Fruit fly (Drosophila melanogaster) whole organism, prepupa: ENCODE measurements around the gene CG13837.

Source experiments
- Blimp-1 ChIP-seq: fragments of 200-800 bp; sonication (Bioruptor generic); optimal IDR thresholded peaks from 3 replicates; lab custom pipeline; 2017; ENCODE audit warnings: missing biosample characterization, missing genetic modification characterization, mild to moderate bottlenecking, moderate library complexity, missing genetic modification reagents
- CG10631 ChIP-seq: fragments of 200-800 bp; sonication (Bioruptor generic); optimal IDR thresholded peaks from 2 replicates; lab custom pipeline; 2016; ENCODE audit warnings: missing biosample characterization, missing genetic modification characterization
- CG10669 ChIP-seq: fragments of 200-800 bp; sonication (Bioruptor generic); optimal IDR thresholded peaks from 3 replicates; lab custom pipeline; 2018; ENCODE audit warnings: missing biosample characterization, mild to moderate bottlenecking, missing genetic modification characterization, moderate library complexity
- CG11294 ChIP-seq: fragments of 200-800 bp; sonication (Bioruptor generic); IDR thresholded peaks from 2 replicates; pipeline ENCODE4 v1.3.6; 2022; ENCODE audit warnings: missing biosample characterization, missing genetic modification characterization
- CG11762 ChIP-seq: fragments of 200-800 bp; sonication (Bioruptor generic); optimal IDR thresholded peaks from 3 replicates; lab custom pipeline; 2016; ENCODE audit warnings: missing biosample characterization, missing genetic modification characterization; ENCODE audit not compliant: insufficient read depth
- CG11902 ChIP-seq: fragments of 200-800 bp; sonication (Bioruptor generic); optimal IDR thresholded peaks from 3 replicates; lab custom pipeline; 2016; ENCODE audit warnings: missing biosample characterization, missing genetic modification characterization
- CG15336 ChIP-seq: fragments of 200-800 bp; sonication (Bioruptor generic); IDR thresholded peaks from 2 replicates; pipeline ENCODE4 v1.3.6; 2022; ENCODE audit warnings: missing biosample characterization, missing genetic modification characterization
- CG1621 ChIP-seq: fragments of 200-800 bp; sonication (Bioruptor generic); optimal IDR thresholded peaks from 3 replicates; lab custom pipeline; 2018; ENCODE audit warnings: missing biosample characterization, mild to moderate bottlenecking, missing genetic modification characterization
- CG16779 ChIP-seq: fragments of 200-800 bp; sonication (Bioruptor generic); optimal IDR thresholded peaks from 3 replicates; lab custom pipeline; 2017; ENCODE audit warnings: missing biosample characterization, mild to moderate bottlenecking, missing genetic modification characterization
- CG3032 ChIP-seq: fragments of 200-800 bp; optimal IDR thresholded peaks from 2 replicates; lab custom pipeline; 2019; ENCODE audit warnings: missing biosample characterization, mild to moderate bottlenecking, missing genetic modification characterization, moderate library complexity
- CG32006 ChIP-seq: fragments of 200-800 bp; sonication (Bioruptor generic); optimal IDR thresholded peaks from 3 replicates; lab custom pipeline; 2017; ENCODE audit warnings: missing biosample characterization, mild to moderate bottlenecking, missing genetic modification characterization
- CG34406 ChIP-seq: fragments of 200-800 bp; sonication (Bioruptor generic); optimal IDR thresholded peaks from 3 replicates; lab custom pipeline; 2016; ENCODE audit warnings: missing biosample characterization, missing genetic modification characterization
- CG3919 ChIP-seq: fragments of 200-800 bp; sonication (Bioruptor generic); optimal IDR thresholded peaks from 3 replicates; lab custom pipeline; 2016; ENCODE audit warnings: missing biosample characterization, missing genetic modification characterization
- CG4318 ChIP-seq: fragments of 200-800 bp; sonication (Bioruptor generic); optimal IDR thresholded peaks from 3 replicates; lab custom pipeline; 2017; ENCODE audit warnings: missing biosample characterization, mild to moderate bottlenecking, missing genetic modification characterization
- CG6163 ChIP-seq: fragments of 200-800 bp; sonication (Bioruptor generic); IDR thresholded peaks from 3 replicates; pipeline ENCODE4 v1.3.6; 2022; ENCODE audit warnings: missing biosample characterization, missing genetic modification characterization
- CG6276 ChIP-seq: fragments of 200-800 bp; sonication (Bioruptor generic); optimal IDR thresholded peaks from 2 replicates; lab custom pipeline; 2017; ENCODE audit warnings: missing biosample characterization, mild to moderate bottlenecking, missing genetic modification characterization
- CG6792 ChIP-seq: fragments of 200-800 bp; sonication (Bioruptor generic); optimal IDR thresholded peaks from 3 replicates; lab custom pipeline; 2016; ENCODE audit warnings: missing biosample characterization, missing genetic modification characterization
- CG6808 ChIP-seq: fragments of 200-800 bp; sonication (Bioruptor generic); optimal IDR thresholded peaks from 3 replicates; lab custom pipeline; 2017; ENCODE audit warnings: missing biosample characterization, missing genetic modification characterization, mild to moderate bottlenecking, moderate library complexity, missing genetic modification reagents
- CG7368 ChIP-seq: fragments of 200-800 bp; sonication (Bioruptor generic); optimal IDR thresholded peaks from 3 replicates; lab custom pipeline; 2016; ENCODE audit warnings: missing biosample characterization, missing genetic modification characterization
- CG8119 ChIP-seq: fragments of 200-800 bp; sonication (Bioruptor generic); IDR thresholded peaks from 3 replicates; pipeline ENCODE4 v1.3.6; 2022; ENCODE audit warnings: missing biosample characterization, missing genetic modification characterization
- CG8319 ChIP-seq: fragments of 200-800 bp; sonication (Bioruptor generic); optimal IDR thresholded peaks from 3 replicates; lab custom pipeline; 2016; ENCODE audit warnings: missing biosample characterization, missing genetic modification characterization
- CG8632 ChIP-seq: fragments of 200-800 bp; sonication (Bioruptor generic); optimal IDR thresholded peaks from 3 replicates; lab custom pipeline; 2016; ENCODE audit warnings: missing biosample characterization, missing genetic modification characterization
- CG9139 ChIP-seq: fragments of 200-800 bp; sonication (Bioruptor generic); optimal IDR thresholded peaks from 3 replicates; lab custom pipeline; 2017; ENCODE audit warnings: missing biosample characterization, mild to moderate bottlenecking, missing genetic modification characterization
- Eip75B ChIP-seq: fragments of 200-800 bp; sonication (Bioruptor generic); optimal IDR thresholded peaks from 3 replicates; lab custom pipeline; 2016; ENCODE audit warnings: missing biosample characterization, missing genetic modification characterization
- Eip78C ChIP-seq: fragments of 200-800 bp; sonication (Bioruptor generic); peaks from one replicate; lab custom pipeline; 2016; ENCODE audit warnings: missing biosample characterization, missing genetic modification characterization
- Eip93F ChIP-seq: fragments of 200-800 bp; sonication (Bioruptor generic); optimal IDR thresholded peaks from 2 replicates; lab custom pipeline; 2016; ENCODE audit warnings: missing biosample characterization, mild to moderate bottlenecking, missing genetic modification characterization
- Ets21C ChIP-seq: fragments of 200-800 bp; sonication (Bioruptor generic); optimal IDR thresholded peaks from 3 replicates; lab custom pipeline; 2016; ENCODE audit warnings: missing biosample characterization, missing genetic modification characterization
- Ets96B ChIP-seq: fragments of 200-800 bp; optimal IDR thresholded peaks from 2 replicates; lab custom pipeline; 2019; ENCODE audit warnings: missing biosample characterization, mild to moderate bottlenecking, missing genetic modification characterization, moderate library complexity
- Gug ChIP-seq: fragments of 200-800 bp; sonication (Bioruptor generic); IDR thresholded peaks from 2 replicates; pipeline ENCODE4 v1.3.6; 2022; ENCODE audit warnings: missing biosample characterization, missing genetic modification characterization
- Hr38 ChIP-seq: sonication (Bioruptor generic); optimal IDR thresholded peaks from 2 replicates; lab custom pipeline; 2016; ENCODE audit warnings: missing biosample characterization, missing genetic modification characterization
- Hr39 ChIP-seq: fragments of 200-800 bp; sonication (Bioruptor generic); optimal IDR thresholded peaks from 2 replicates; lab custom pipeline; 2016; ENCODE audit warnings: missing biosample characterization, missing genetic modification characterization
- Hr4 ChIP-seq: fragments of 200-800 bp; sonication (Bioruptor generic); optimal IDR thresholded peaks from 3 replicates; lab custom pipeline; 2016; ENCODE audit warnings: missing biosample characterization, missing genetic modification characterization
- Met ChIP-seq: fragments of 200-800 bp; sonication (Bioruptor generic); optimal IDR thresholded peaks from 3 replicates; lab custom pipeline; 2016; ENCODE audit warnings: missing biosample characterization, missing genetic modification characterization
- OdsH ChIP-seq: fragments of 200-800 bp; sonication (Bioruptor generic); optimal IDR thresholded peaks from 3 replicates; lab custom pipeline; 2016; ENCODE audit warnings: missing biosample characterization, missing genetic modification characterization
- Smox ChIP-seq: fragments of 200-800 bp; sonication (Bioruptor generic); optimal IDR thresholded peaks from 3 replicates; lab custom pipeline; 2016; ENCODE audit warnings: missing biosample characterization, missing genetic modification characterization
- Sox102F ChIP-seq: fragments of 200-800 bp; sonication (Bioruptor generic); optimal IDR thresholded peaks from 2 replicates; lab custom pipeline; 2016; ENCODE audit warnings: missing biosample characterization, mild to moderate bottlenecking, missing genetic modification characterization
- Sox14 ChIP-seq: fragments of 200-800 bp; sonication (Bioruptor generic); optimal IDR thresholded peaks from 3 replicates; lab custom pipeline; 2016; ENCODE audit warnings: missing biosample characterization, missing genetic modification characterization
- acj6 ChIP-seq: fragments of 200-800 bp; sonication (Bioruptor generic); optimal IDR thresholded peaks from 3 replicates; lab custom pipeline; 2016; ENCODE audit warnings: missing biosample characterization, missing genetic modification characterization
- cyc ChIP-seq: fragments of 200-800 bp; sonication (Bioruptor generic); optimal IDR thresholded peaks from 3 replicates; lab custom pipeline; 2016; ENCODE audit warnings: missing biosample characterization, missing genetic modification characterization
- dac ChIP-seq: fragments of 200-800 bp; sonication (Bioruptor generic); optimal IDR thresholded peaks from 2 replicates; lab custom pipeline; 2017; ENCODE audit warnings: missing biosample characterization, mild to moderate bottlenecking, missing genetic modification characterization
- dsx ChIP-seq: fragments of 200-800 bp; optimal IDR thresholded peaks from 3 replicates; lab custom pipeline; 2019; ENCODE audit warnings: missing biosample characterization, mild to moderate bottlenecking, missing genetic modification characterization, moderate library complexity; ENCODE audit not compliant: poor library complexity, severe bottlenecking
- esn ChIP-seq: fragments of 200-800 bp; sonication (Bioruptor generic); optimal IDR thresholded peaks from 2 replicates; lab custom pipeline; 2016; ENCODE audit warnings: missing biosample characterization, mild to moderate bottlenecking, missing genetic modification characterization, moderate library complexity
- fd59A ChIP-seq: fragments of 200-800 bp; sonication (Bioruptor generic); optimal IDR thresholded peaks from 2 replicates; lab custom pipeline; 2017; ENCODE audit warnings: missing biosample characterization, mild to moderate bottlenecking, missing genetic modification characterization, missing genetic modification reagents
- fd85E ChIP-seq: fragments of 200-800 bp; sonication (Bioruptor generic); optimal IDR thresholded peaks from 3 replicates; lab custom pipeline; 2016; ENCODE audit warnings: missing biosample characterization, missing genetic modification characterization
- net ChIP-seq: fragments of 200-800 bp; sonication (Bioruptor generic); optimal IDR thresholded peaks from 3 replicates; lab custom pipeline; 2016; ENCODE audit warnings: missing biosample characterization, missing genetic modification characterization
- pdm3 ChIP-seq: fragments of 200-800 bp; sonication (Bioruptor generic); optimal IDR thresholded peaks from 3 replicates; lab custom pipeline; 2016; ENCODE audit warnings: missing biosample characterization, missing genetic modification characterization
- salr ChIP-seq, 2 experiments: fragments of 200-800 bp; sonication (Bioruptor generic); optimal IDR thresholded peaks; 3 replicates each; lab custom pipeline; 2016 to 2018; ENCODE audit warnings: missing biosample characterization in 2 of 2, missing genetic modification characterization in 2 of 2, mild to moderate bottlenecking in 1 of 2
- spab ChIP-seq: fragments of 200-800 bp; sonication (Bioruptor generic); optimal IDR thresholded peaks from 2 replicates; lab custom pipeline; 2017; ENCODE audit warnings: missing biosample characterization, mild to moderate bottlenecking, missing genetic modification characterization, missing genetic modification reagents
- ss ChIP-seq, 2 experiments: fragments of 200-800 bp; sonication (Bioruptor generic); optimal IDR thresholded peaks; 2 replicates in 1 of 2; 3 replicates in 1 of 2; lab custom pipeline; 2017 to 2018; ENCODE audit warnings: mild to moderate bottlenecking in 2 of 2, missing biosample characterization in 2 of 2, missing genetic modification characterization in 2 of 2, moderate library complexity in 1 of 2
- svp ChIP-seq: fragments of 200-800 bp; sonication (Bioruptor generic); peaks from one replicate; lab custom pipeline; 2016; ENCODE audit warnings: missing biosample characterization, missing genetic modification characterization
- topi ChIP-seq: fragments of 200-800 bp; sonication (Bioruptor generic); optimal IDR thresholded peaks from 3 replicates; lab custom pipeline; 2016; ENCODE audit warnings: missing biosample characterization, missing genetic modification characterization
- vri ChIP-seq: fragments of 200-800 bp; sonication (Bioruptor generic); optimal IDR thresholded peaks from 3 replicates; lab custom pipeline; 2016; ENCODE audit warnings: missing biosample characterization, mild to moderate bottlenecking, missing genetic modification characterization

CG13837 gene

DNA sequence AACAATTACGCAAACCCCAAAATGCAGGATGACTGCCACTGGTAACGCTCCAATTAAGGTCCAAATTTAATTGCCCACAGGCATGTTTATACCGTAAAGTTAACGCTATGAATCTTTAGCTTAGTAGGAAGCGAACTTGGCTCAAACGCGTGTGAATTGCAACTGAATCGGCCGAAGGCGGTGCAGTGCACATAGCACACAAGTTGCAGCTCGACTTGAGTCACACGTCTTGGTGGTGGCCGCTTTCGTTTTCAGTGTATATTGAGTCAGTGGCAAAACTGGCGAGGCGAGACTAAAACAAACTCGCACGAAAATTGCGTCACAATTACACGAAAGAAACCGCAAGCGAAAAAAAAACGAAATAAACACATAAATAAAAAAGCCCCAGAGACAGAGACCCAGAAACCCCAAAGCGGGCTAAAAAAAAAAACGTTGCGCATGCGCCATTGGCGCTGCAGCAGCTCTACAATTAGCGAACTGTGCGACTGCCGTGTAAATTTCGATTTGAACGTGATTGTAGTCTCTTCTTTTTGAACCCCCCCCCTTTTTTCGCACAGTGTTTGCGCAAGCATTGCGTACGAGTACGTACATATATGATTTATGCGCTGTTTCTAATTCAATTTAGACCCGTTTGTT, 34.2 kb upstream of the CG13837 start:
- TF ChIP-seq salr (GFP tag; optimal IDR thresholded peaks at IDR 0.05; lab: Kevin White, UChicago) (peak in 1 of 2 experiments; percentile 14), Hr4 (peak; percentile 40), Hr39 (GFP tag; lab: Kevin White, UChicago) (no peak), CG11902 (no peak), esn (GFP tag; lab: Kevin White, UChicago) (no peak), pdm3 (GFP tag; lab: Kevin White, UChicago) (no peak), CG1621 (tag; lab: Kevin White, UChicago) (no peak), net (GFP tag; lab: Kevin White, UChicago) (no peak), Ets21C (GFP tag; lab: Kevin White, UChicago) (no peak), vri (GFP tag; lab: Kevin White, UChicago) (no peak), dsx (no peak), CG4318 (GFP tag; lab: Kevin White, UChicago) (no peak), CG11294 (peak; percentile 37), CG6792 (GFP tag; lab: Kevin White, UChicago) (no peak), CG34406 (GFP tag; lab: Kevin White, UChicago) (no peak), Eip75B (GFP tag; lab: Kevin White, UChicago) (no peak), Sox14 (no peak), Blimp-1 (GFP tag; lab: Kevin White, UChicago) (no peak), Smox (GFP tag; lab: Kevin White, UChicago) (no peak), topi (no peak), Eip93F (GFP tag; lab: Kevin White, UChicago) (no peak), Ets96B (tag; lab: Kevin White, UChicago) (no peak), Eip78C (GFP tag; lab: Kevin White, UChicago) (peak; percentile 56), CG8119 (GFP tag; lab: Robert Waterston, UW) (peak; percentile 82), CG16779 (tag; lab: Kevin White, UChicago) (no peak), Met (no peak), CG11762 (GFP tag; lab: Kevin White, UChicago) (no peak), CG8319 (GFP tag; lab: Kevin White, UChicago) (no peak), svp (GFP tag; lab: Kevin White, UChicago) (no peak), CG6808 (GFP tag; lab: Kevin White, UChicago) (no peak), fd85E (no peak), CG10669 (GFP tag; lab: Kevin White, UChicago) (no peak), Hr38 (GFP tag; lab: Kevin White, UChicago) (no peak), CG9139 (no peak), dac (no peak), CG3032 (tag; lab: Kevin White, UChicago) (no peak), ss (GFP tag; optimal IDR thresholded peaks at IDR 0.05; lab: Kevin White, UChicago) (no peak), spab (GFP tag; lab: Kevin White, UChicago) (no peak), CG6163 (GFP tag; lab: Robert Waterston, UW) (peak; percentile 78), acj6 (no peak), OdsH (peak; percentile 35), cyc (GFP tag; lab: Kevin White, UChicago) (no peak), CG32006 (GFP tag; lab: Kevin White, UChicago) (peak; percentile 57), Gug (GFP tag; lab: Robert Waterston, UW) (peak; percentile 49; the same call in 1 of the 2 replicates), fd59A (GFP tag; lab: Kevin White, UChicago) (no peak), CG3919 (GFP tag; lab: Kevin White, UChicago) (no peak), CG7368 (no peak), CG15336 (GFP tag; lab: Robert Waterston, UW) (no peak; the same call in 1 of the 2 replicates), CG8632 (GFP tag; lab: Kevin White, UChicago) (no peak), CG10631 (no peak), Sox102F (GFP tag; lab: Kevin White, UChicago) (no peak), CG6276 (GFP tag; lab: Kevin White, UChicago) (peak; percentile 46)
